Worm (Caenorhabditis elegans) whole organism, L4/young adult: ENCODE results near the gene F47B8.1.

Experiments used
- dao-5 ChIP-seq: sonication (generic microtip); optimal IDR thresholded peaks from 2 replicates; lab custom pipeline; 2016; ENCODE audit warnings: missing genotype, missing genetic modification characterization, moderate library complexity, missing compliant biosample characterization
- him-1 ChIP-seq: sonication (generic microtip); optimal IDR thresholded peaks from 2 replicates; lab custom pipeline; 2016; ENCODE audit warnings: missing genotype, missing genetic modification reagents, missing genetic modification characterization, missing compliant biosample characterization

- no peak for TF ChIP-seq him-1 (tag; lab: Kevin White, UChicago)
- TF ChIP-seq dao-5, result no peak
These were observed 3.0 kb downstream of the F47B8.1 start, which contains the start of gene ddn-3 for ce11 chrV:14311115-14311514.
